Worm (Caenorhabditis elegans) whole organism, L3 larva: ENCODE measurements around the gene ubq-1.

Experiments used
- ceh-82 ChIP-seq: fragments of 150-350 bp; optimal IDR thresholded peaks from 2 replicates; lab custom pipeline; 2014; ENCODE audit warnings: missing biosample characterization, missing genetic modification characterization
- daf-12 ChIP-seq: fragments of 150-350 bp; optimal IDR thresholded peaks from 2 replicates; lab custom pipeline; 2014; ENCODE audit warnings: missing biosample characterization, missing genetic modification reagents, missing genetic modification characterization
- elt-1 ChIP-seq: fragments of 150-350 bp; optimal IDR thresholded peaks from 2 replicates; lab custom pipeline; 2014; ENCODE audit warnings: missing biosample characterization, missing genetic modification characterization
- elt-2 ChIP-seq: sonication (generic microtip); optimal IDR thresholded peaks from 2 replicates; lab custom pipeline; 2016; ENCODE audit warnings: missing genetic modification reagents, mild to moderate bottlenecking, missing genetic modification characterization, missing compliant biosample characterization
- fkh-10 ChIP-seq: sonication (generic microtip); optimal IDR thresholded peaks from 2 replicates; lab custom pipeline; 2017; ENCODE audit warnings: missing biosample characterization, missing genetic modification reagents, missing genetic modification characterization
- lin-15B ChIP-seq: fragments of 150-350 bp; optimal IDR thresholded peaks from 2 replicates; lab custom pipeline; 2014; ENCODE audit warnings: missing biosample characterization, missing genetic modification characterization
- nfya-1 ChIP-seq: sonication (generic microtip); optimal IDR thresholded peaks from 2 replicates; lab custom pipeline; 2017; ENCODE audit warnings: missing genetic modification characterization, mild to moderate bottlenecking, missing compliant biosample characterization, antibody characterized with exemption, moderate library complexity; ENCODE audit not compliant: insufficient read depth
- nhr-12 ChIP-seq: fragments of 150-350 bp; optimal IDR thresholded peaks from 2 replicates; lab custom pipeline; 2014; ENCODE audit warnings: missing biosample characterization, missing genetic modification characterization
- nhr-76 ChIP-seq: fragments of 150-350 bp; sonication (generic microtip); optimal IDR thresholded peaks from 5 replicates; lab custom pipeline; 2014; ENCODE audit warnings: missing biosample characterization, missing genetic modification characterization
- pqm-1 ChIP-seq: fragments of 150-350 bp; optimal IDR thresholded peaks from 2 replicates; lab custom pipeline; 2017; ENCODE audit warnings: missing biosample characterization, missing genetic modification characterization, inconsistent platforms
- snpc-4 ChIP-seq: fragments of 150-350 bp; optimal IDR thresholded peaks from 2 replicates; lab custom pipeline; 2014; ENCODE audit warnings: missing biosample characterization, missing genetic modification characterization
- ztf-4 ChIP-seq: fragments of 150-350 bp; optimal IDR thresholded peaks from 2 replicates; lab custom pipeline; 2014; ENCODE audit warnings: missing biosample characterization, missing genetic modification characterization

DNA sequence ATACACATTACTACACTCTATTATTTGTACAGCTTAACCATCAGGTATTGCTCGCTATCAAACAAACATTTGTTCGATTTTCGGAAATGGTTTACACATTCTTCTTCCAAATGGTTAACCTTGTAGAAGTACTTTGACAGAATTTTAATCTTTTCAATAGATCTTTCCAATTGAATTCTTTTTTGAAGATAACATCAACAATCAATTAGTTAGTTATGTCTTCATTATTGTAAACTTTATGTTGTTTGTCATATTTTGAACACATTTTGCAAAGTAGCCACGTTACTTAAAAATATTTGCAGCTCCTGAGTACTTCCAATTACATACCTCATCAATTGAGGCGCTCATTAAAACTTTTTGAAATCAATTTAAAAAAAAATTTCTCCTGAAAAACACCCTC lies 25.3 kb downstream of the ubq-1 start:
- TF ChIP-seq elt-1 (tag; lab: Kevin White, UChicago) (peak; percentile 75), lin-15B (tag; lab: Kevin White, UChicago) (no peak), pqm-1 (tag; lab: Kevin White, UChicago) (no peak), snpc-4 (no peak), nhr-12 (tag; lab: Kevin White, UChicago) (no peak), elt-2 (no peak), nhr-76 (tag; lab: Kevin White, UChicago) (no peak), ztf-4 (no peak), ceh-82 (tag; lab: Kevin White, UChicago) (no peak), daf-12 (tag; lab: Kevin White, UChicago) (no peak), nfya-1 (tag; lab: Kevin White, UChicago) (no peak), fkh-10 (GFP tag; lab: Kevin White, UChicago) (no peak)
